Worm (Caenorhabditis elegans) whole organism, late embryonic: ENCODE measurements around the gene F32D1.3.

Experiments used
- F13H6.1 ChIP-seq: sonication (generic microtip); optimal IDR thresholded peaks from 2 replicates; lab custom pipeline; 2016; ENCODE audit warnings: missing genetic modification characterization, missing compliant biosample characterization
- K09A11.1 ChIP-seq: sonication (generic microtip); optimal IDR thresholded peaks from 2 replicates; lab custom pipeline; 2017; ENCODE audit warnings: antibody characterized with exemption, mild to moderate bottlenecking, missing genetic modification characterization, missing compliant biosample characterization; ENCODE audit not compliant: insufficient read depth
- Y22D7AL.16 ChIP-seq: sonication (generic microtip); optimal IDR thresholded peaks from 2 replicates; lab custom pipeline; 2016; ENCODE audit warnings: missing genetic modification characterization, missing compliant biosample characterization
- ahr-1 ChIP-seq: sonication (generic microtip); optimal IDR thresholded peaks from 2 replicates; lab custom pipeline; 2016; ENCODE audit warnings: missing genetic modification characterization, missing compliant biosample characterization
- ama-1 ChIP-seq: fragments of 150-350 bp; optimal IDR thresholded peaks from 2 replicates; lab custom pipeline; 2014
- ceh-18 ChIP-seq: sonication (generic microtip); optimal IDR thresholded peaks from 2 replicates; lab custom pipeline; 2016; ENCODE audit warnings: missing genetic modification characterization, missing compliant biosample characterization
- ceh-2 ChIP-seq: sonication (generic microtip); optimal IDR thresholded peaks from 2 replicates; lab custom pipeline; 2016; ENCODE audit warnings: missing genotype, missing genetic modification characterization, missing compliant biosample characterization
- ceh-22 ChIP-seq: sonication (generic microtip); optimal IDR thresholded peaks from 2 replicates; lab custom pipeline; 2017; ENCODE audit warnings: missing biosample characterization, missing genetic modification characterization
- ceh-30 ChIP-seq: fragments of 150-350 bp; optimal IDR thresholded peaks from 2 replicates; lab custom pipeline; 2014; ENCODE audit warnings: missing biosample characterization, missing genetic modification characterization
- ceh-31 ChIP-seq: sonication (generic microtip); optimal IDR thresholded peaks from 2 replicates; lab custom pipeline; 2016; ENCODE audit warnings: missing genetic modification characterization, missing compliant biosample characterization
- ceh-34 ChIP-seq: sonication (generic microtip); optimal IDR thresholded peaks from 2 replicates; lab custom pipeline; 2016; ENCODE audit warnings: mild to moderate bottlenecking, missing genetic modification characterization, missing compliant biosample characterization
- dmd-4 ChIP-seq: sonication (generic microtip); optimal IDR thresholded peaks from 2 replicates; lab custom pipeline; 2016; ENCODE audit warnings: borderline replicate concordance, missing genetic modification characterization, missing compliant biosample characterization
- ets-4 ChIP-seq: sonication (generic microtip); optimal IDR thresholded peaks from 2 replicates; lab custom pipeline; 2016; ENCODE audit warnings: missing genetic modification characterization, missing compliant biosample characterization
- fax-1 ChIP-seq: sonication (generic microtip); optimal IDR thresholded peaks from 2 replicates; lab custom pipeline; 2016; ENCODE audit warnings: missing genotype, missing genetic modification characterization, missing compliant biosample characterization
- fkh-10 ChIP-seq: fragments of 150-350 bp; optimal IDR thresholded peaks from 2 replicates; lab custom pipeline; 2014; ENCODE audit warnings: missing biosample characterization, missing genetic modification reagents, missing genetic modification characterization
- fkh-6 ChIP-seq: sonication (generic microtip); optimal IDR thresholded peaks from 2 replicates; lab custom pipeline; 2016; ENCODE audit warnings: missing genetic modification characterization, missing compliant biosample characterization
- hlh-13 ChIP-seq: fragments of 200-800 bp; sonication (Bioruptor generic); optimal IDR thresholded peaks from 2 replicates; lab custom pipeline; 2018; ENCODE audit warnings: mild to moderate bottlenecking, missing genetic modification characterization, missing compliant biosample characterization
- hlh-6 ChIP-seq: sonication (generic microtip); optimal IDR thresholded peaks from 2 replicates; lab custom pipeline; 2016; ENCODE audit warnings: missing genotype, missing genetic modification characterization, missing compliant biosample characterization
- hlh-8 ChIP-seq: sonication (generic microtip); optimal IDR thresholded peaks from 2 replicates; lab custom pipeline; 2016; ENCODE audit warnings: missing genotype, missing genetic modification characterization, missing compliant biosample characterization
- lim-6 ChIP-seq: sonication (generic microtip); optimal IDR thresholded peaks from 2 replicates; lab custom pipeline; 2016; ENCODE audit warnings: missing genetic modification characterization, missing compliant biosample characterization
- mec-3 ChIP-seq: sonication (generic microtip); optimal IDR thresholded peaks from 2 replicates; lab custom pipeline; 2016; ENCODE audit warnings: borderline replicate concordance, missing genetic modification characterization, missing compliant biosample characterization
- nfya-1 ChIP-seq: sonication (generic microtip); optimal IDR thresholded peaks from 2 replicates; lab custom pipeline; 2017; ENCODE audit warnings: missing genetic modification characterization, mild to moderate bottlenecking, missing compliant biosample characterization, antibody characterized with exemption, moderate library complexity
- odd-2 ChIP-seq: sonication (generic microtip); optimal IDR thresholded peaks from 2 replicates; lab custom pipeline; 2017; ENCODE audit warnings: antibody characterized with exemption, mild to moderate bottlenecking, missing genetic modification characterization, missing compliant biosample characterization
- pax-1 ChIP-seq: fragments of 150-350 bp; optimal IDR thresholded peaks from 2 replicates; lab custom pipeline; 2014; ENCODE audit warnings: missing biosample characterization, missing genetic modification characterization
- sdc-2 ChIP-seq: sonication (generic microtip); optimal IDR thresholded peaks from 2 replicates; lab custom pipeline; 2016; ENCODE audit warnings: missing genotype, missing genetic modification characterization, missing compliant biosample characterization
- unc-3 ChIP-seq, 2 experiments: fragments of 200-800 bp in 1 of 2; sonication (Bioruptor generic) in 1 of 2; sonication (generic microtip) in 1 of 2; conservative IDR thresholded peaks in 1 of 2; optimal IDR thresholded peaks in 1 of 2; 2 replicates each; pipeline versions ENCODE4 v1.3.6 to Lab custom; 2016 to 2022; ENCODE audit warnings: missing compliant biosample characterization in 2 of 2, missing genetic modification characterization in 2 of 2, missing genetic modification reagents in 1 of 2

Gene F32D1.3

DNA sequence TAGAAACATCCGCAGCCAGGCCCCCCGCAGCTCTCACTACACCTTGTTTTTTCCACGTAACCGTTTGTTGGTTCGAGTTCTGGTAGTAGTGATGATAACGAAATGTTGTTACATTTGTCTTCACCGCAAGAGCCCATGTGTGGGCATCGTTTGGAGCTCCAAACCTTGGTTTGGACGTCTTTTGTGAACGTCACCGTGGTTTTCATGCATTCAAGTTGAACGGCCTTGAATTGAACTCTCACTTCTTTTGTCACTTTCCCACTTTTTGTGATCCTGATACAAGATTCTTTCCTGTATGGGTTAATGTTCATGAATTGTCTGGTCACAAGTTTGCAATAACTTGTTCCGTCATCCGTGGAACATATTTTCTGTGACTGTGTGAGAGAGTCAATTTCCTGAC lies 57.6 kb downstream of the F32D1.3 start:
- TF ChIP-seq sdc-2 (tag; lab: Kevin White, UChicago) (no peak), lim-6 (tag; lab: Kevin White, UChicago) (no peak), F13H6.1 (tag; lab: Kevin White, UChicago) (no peak), ama-1 (lab: Kevin White, UChicago) (no peak), ceh-18 (tag; lab: Kevin White, UChicago) (no peak), Y22D7AL.16 (no peak), mec-3 (tag; lab: Kevin White, UChicago) (no peak), K09A11.1 (tag; lab: Kevin White, UChicago) (no peak), fkh-10 (GFP tag; lab: Kevin White, UChicago) (no peak), fkh-6 (tag; lab: Kevin White, UChicago) (no peak), odd-2 (tag; lab: Kevin White, UChicago) (no peak), ceh-2 (no peak), fax-1 (no peak)

DNA sequence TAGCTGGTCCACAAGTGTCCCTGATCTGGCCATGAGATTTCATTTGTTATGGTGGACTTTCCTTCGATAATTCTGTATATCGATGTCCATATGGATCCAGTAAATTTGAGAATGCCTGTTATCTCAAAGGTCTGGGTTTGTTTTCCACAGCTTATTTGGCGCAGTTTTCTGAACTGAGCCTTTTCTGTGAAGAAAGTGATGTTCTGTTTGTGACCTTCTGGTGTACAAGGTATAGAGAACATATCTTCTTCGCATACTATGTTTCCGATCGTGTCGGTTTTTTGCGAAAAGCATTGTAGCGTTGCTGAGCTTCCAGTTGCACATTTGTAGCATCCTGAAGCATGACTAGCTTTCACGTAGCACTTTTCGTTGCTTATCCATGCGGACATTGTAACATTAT lies 58.5 kb downstream of the F32D1.3 start:
- no peak for TF ChIP-seq ceh-22 (tag; lab: Kevin White, UChicago)
- TF ChIP-seq unc-3 (GFP tag; conservative IDR thresholded peaks at IDR 0.05; lab: Robert Waterston, UW), result no peak
- TF ChIP-seq unc-3 (tag; optimal IDR thresholded peaks at IDR 0.05; lab: Kevin White, UChicago), result no peak
- no peak for TF ChIP-seq ahr-1 (tag; lab: Kevin White, UChicago)
- no peak for TF ChIP-seq ets-4 (tag; lab: Kevin White, UChicago)
- no peak for TF ChIP-seq nfya-1 (tag; lab: Kevin White, UChicago)
- no peak for TF ChIP-seq ceh-34 (tag; lab: Kevin White, UChicago)
- no peak for TF ChIP-seq dmd-4 (tag; lab: Kevin White, UChicago)
- TF ChIP-seq lim-6 (tag; lab: Kevin White, UChicago), result no peak
- no peak for TF ChIP-seq ceh-31 (tag; lab: Kevin White, UChicago)
- TF ChIP-seq ceh-30, result no peak
- TF ChIP-seq ama-1 (lab: Kevin White, UChicago), result no peak
- no peak for TF ChIP-seq hlh-8
- no peak for TF ChIP-seq pax-1 (tag; lab: Kevin White, UChicago)
- TF ChIP-seq hlh-6 (tag; lab: Kevin White, UChicago), result no peak
- TF ChIP-seq hlh-13 (GFP tag; lab: Kevin White, UChicago), result no peak
